Fruit fly (Drosophila melanogaster): ENCODE data around the gene Cep97.

The Cep97 gene

DNA sequence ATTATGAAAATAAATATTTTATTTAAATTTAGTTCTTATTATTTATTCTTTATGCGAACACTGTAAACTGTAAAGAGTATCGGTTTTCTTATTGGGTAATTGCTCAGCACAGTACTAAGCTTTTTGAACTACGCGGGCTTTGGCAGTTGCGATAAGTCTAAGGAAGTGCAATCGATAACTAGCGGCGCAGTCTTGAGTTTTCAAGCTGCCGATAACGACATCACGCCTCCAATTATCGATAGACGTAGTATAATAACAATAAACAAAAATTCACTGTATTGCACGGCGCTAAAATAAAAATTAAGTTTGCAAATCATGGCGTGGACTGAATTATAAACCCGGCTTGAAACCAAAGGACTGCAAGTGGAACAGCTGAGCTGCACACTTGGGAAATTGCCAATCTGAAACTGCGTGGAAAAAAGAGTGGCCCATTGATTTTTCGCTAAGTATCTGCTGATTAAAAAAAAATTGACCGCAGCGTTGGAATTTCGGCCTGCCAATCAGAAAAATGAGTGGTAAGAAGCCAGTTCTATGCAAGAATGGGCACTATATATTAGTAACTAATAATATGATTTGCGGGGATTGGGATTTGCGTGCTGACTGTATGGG, at the start of gene Cep97:
TSS of gene Cep97 (plus strand) at position 224 of the 609 bp plus-strand sequence.
- no peak for TF ChIP-seq rn (GFP tag; IDR thresholded peaks at IDR 0.05)
- no peak for TF ChIP-seq CG14655 (GFP tag; optimal IDR thresholded peaks at IDR 0.05)
- TF ChIP-seq CG17806 (tag; optimal IDR thresholded peaks at IDR 0.05), result no peak
- TF ChIP-seq CG12605 (GFP tag; IDR thresholded peaks at IDR 0.05), result no peak
- no peak for TF ChIP-seq Pif1A (GFP tag; optimal IDR thresholded peaks at IDR 0.05)
- TF ChIP-seq Pif1B (GFP tag; optimal IDR thresholded peaks at IDR 0.05), result no peak
- no peak for TF ChIP-seq D1 (tag; optimal IDR thresholded peaks at IDR 0.05)
- no peak for TF ChIP-seq Ets98B (GFP tag; IDR thresholded peaks at IDR 0.05)
- no peak for TF ChIP-seq CG10348 (GFP tag; IDR thresholded peaks at IDR 0.05)
- TF ChIP-seq CG8301 (tag; optimal IDR thresholded peaks at IDR 0.05), result no peak
- no peak for TF ChIP-seq EcR (GFP tag; optimal IDR thresholded peaks at IDR 0.05)
- no peak for TF ChIP-seq CG8159 (tag; optimal IDR thresholded peaks at IDR 0.05)
- no peak for TF ChIP-seq Snoo (tag; optimal IDR thresholded peaks at IDR 0.05)
- no peak for TF ChIP-seq CG34367 (tag; optimal IDR thresholded peaks at IDR 0.05)
- no peak for TF ChIP-seq CG15710 (tag; optimal IDR thresholded peaks at IDR 0.05)
- no peak for TF ChIP-seq CG4496 (GFP tag; IDR thresholded peaks at IDR 0.05)
- no peak for TF ChIP-seq CG9948 (tag; optimal IDR thresholded peaks at IDR 0.05)
- no peak for TF ChIP-seq gl (tag; optimal IDR thresholded peaks at IDR 0.05)
- no peak for TF ChIP-seq CG32121 (GFP tag; IDR thresholded peaks at IDR 0.05)

DNA sequence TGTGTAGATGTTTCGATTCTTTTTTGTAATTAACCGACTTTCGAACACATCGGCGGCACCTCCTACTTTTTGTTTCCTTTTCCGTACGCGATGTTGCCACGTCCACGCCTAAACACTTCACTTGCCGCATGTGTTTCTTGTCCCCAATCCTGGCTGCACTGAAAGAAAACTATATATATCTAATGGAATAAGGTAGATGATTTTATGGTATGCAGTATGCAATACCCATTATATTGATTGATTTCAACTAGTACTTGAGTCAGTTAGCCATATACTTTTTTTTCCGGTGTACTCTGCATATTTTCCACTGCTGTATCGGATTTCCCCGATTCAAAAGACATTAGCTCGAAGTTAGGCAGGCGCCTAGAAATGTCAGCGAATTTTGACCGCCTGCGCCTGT, 48.6 kb upstream of the Cep97 start:
- TF ChIP-seq Pif1A (GFP tag; optimal IDR thresholded peaks at IDR 0.05) (no peak), Pif1B (GFP tag; optimal IDR thresholded peaks at IDR 0.05) (no peak), CG13204 (GFP tag; optimal IDR thresholded peaks at IDR 0.05) (no peak), CG4496 (GFP tag; IDR thresholded peaks at IDR 0.05) (no peak), CG8301 (tag; optimal IDR thresholded peaks at IDR 0.05) (no peak), CG8159 (tag; optimal IDR thresholded peaks at IDR 0.05) (no peak), Snoo (tag; optimal IDR thresholded peaks at IDR 0.05) (no peak), rn (GFP tag; IDR thresholded peaks at IDR 0.05) (no peak), CG34367 (tag; optimal IDR thresholded peaks at IDR 0.05) (no peak), D1 (tag; optimal IDR thresholded peaks at IDR 0.05) (no peak), Ets98B (GFP tag; IDR thresholded peaks at IDR 0.05) (no peak)

DNA sequence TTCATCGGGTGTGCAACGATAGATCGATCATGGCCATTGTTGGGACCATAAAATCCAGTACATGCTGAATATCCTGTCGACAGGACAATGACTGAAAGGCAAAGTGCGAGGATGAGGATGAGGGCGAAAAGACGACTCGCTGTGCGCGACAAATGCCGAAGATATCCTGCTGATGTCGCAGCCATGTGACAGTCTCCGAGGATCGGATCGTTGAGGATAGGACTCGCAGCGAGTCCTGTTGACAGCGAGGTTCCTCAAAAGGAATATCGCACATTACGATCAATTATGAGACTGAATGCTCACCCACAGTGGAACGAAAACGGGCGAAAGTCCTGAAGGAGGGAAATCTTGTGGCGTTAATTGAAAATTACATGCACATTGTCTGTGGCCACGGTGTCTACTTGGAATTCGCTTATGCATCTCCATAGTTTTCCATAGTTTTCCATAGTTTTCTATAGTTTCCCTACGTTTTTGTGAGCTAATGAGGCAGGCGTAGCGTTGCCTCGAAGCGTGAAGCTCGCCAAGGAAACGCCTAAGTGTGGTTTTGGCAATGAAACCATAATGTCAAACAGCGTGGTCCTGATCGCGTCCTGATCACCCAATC, 44.9 kb upstream of the Cep97 start:
- no peak for TF ChIP-seq gl (tag; optimal IDR thresholded peaks at IDR 0.05)
- TF ChIP-seq CG9948 (tag; optimal IDR thresholded peaks at IDR 0.05), result no peak
- no peak for TF ChIP-seq CG34367 (tag; optimal IDR thresholded peaks at IDR 0.05)
- no peak for TF ChIP-seq D1 (tag; optimal IDR thresholded peaks at IDR 0.05)
- TF ChIP-seq Ets98B (GFP tag; IDR thresholded peaks at IDR 0.05), result no peak
- TF ChIP-seq CG13204 (GFP tag; optimal IDR thresholded peaks at IDR 0.05), result no peak
- no peak for TF ChIP-seq fd96Ca (GFP tag; IDR thresholded peaks at IDR 0.05)
- no peak for TF ChIP-seq Snoo (tag; optimal IDR thresholded peaks at IDR 0.05)
- no peak for TF ChIP-seq CG8159 (tag; optimal IDR thresholded peaks at IDR 0.05)
- TF ChIP-seq CG4496 (GFP tag; IDR thresholded peaks at IDR 0.05), result no peak
- no peak for TF ChIP-seq CG12605 (GFP tag; IDR thresholded peaks at IDR 0.05)
- TF ChIP-seq rn (GFP tag; IDR thresholded peaks at IDR 0.05), result no peak
- TF ChIP-seq Pif1A (GFP tag; optimal IDR thresholded peaks at IDR 0.05), result no peak
- TF ChIP-seq EcR (GFP tag; optimal IDR thresholded peaks at IDR 0.05), result no peak
- no peak for TF ChIP-seq CG10348 (GFP tag; IDR thresholded peaks at IDR 0.05)
- TF ChIP-seq Pif1B (GFP tag; optimal IDR thresholded peaks at IDR 0.05), result no peak
- no peak for TF ChIP-seq CG14655 (GFP tag; optimal IDR thresholded peaks at IDR 0.05)
- no peak for TF ChIP-seq CG32121 (GFP tag; IDR thresholded peaks at IDR 0.05)
- TF ChIP-seq CG17806 (tag; optimal IDR thresholded peaks at IDR 0.05), result no peak

DNA sequence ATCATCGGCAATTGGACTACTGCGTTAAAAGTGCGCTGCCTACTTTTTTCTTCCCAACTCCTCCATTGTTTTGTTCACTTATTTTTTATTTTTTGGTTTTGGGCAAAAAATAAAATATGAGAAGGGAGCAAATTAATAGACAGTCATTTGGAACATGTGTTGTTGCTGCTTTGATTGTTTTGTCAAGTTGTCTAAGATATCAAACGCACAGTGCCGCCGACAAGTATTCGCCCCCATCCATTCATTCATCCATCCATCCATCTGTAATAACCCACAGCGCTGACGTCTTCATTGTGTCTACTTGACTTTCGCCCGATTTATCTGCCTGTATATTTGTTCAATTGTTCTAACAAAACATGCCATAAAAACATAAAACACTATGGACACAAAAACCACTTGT, 43.7 kb upstream of the Cep97 start:
- TF ChIP-seq CG9948 (tag; optimal IDR thresholded peaks at IDR 0.05), result no peak
- no peak for TF ChIP-seq CG17806 (tag; optimal IDR thresholded peaks at IDR 0.05)

DNA sequence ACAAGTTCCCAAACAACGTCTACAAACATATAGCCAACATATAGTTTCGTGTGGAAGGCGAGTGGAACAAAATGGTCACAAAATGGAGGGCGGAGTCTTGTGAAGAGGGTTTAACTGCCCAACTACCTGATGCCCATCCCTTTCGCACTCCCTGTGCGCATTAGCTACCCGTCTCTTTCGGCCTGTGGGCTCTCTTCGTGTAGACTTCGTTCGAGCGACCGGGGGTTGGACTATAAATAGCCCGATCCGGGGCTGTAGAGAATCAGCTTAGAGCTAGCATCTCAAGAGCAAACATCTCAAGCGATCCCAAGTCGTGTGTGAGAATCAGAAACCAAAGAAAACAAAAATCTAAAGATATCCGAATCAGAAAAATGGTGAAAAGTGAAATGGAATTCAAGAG, 42.1 kb upstream of the Cep97 start, which contains the start of gene slp1:
TSS of gene slp1 (plus strand) at position 263 of the 400 bp plus-strand sequence.
- TF ChIP-seq fd96Ca (GFP tag; IDR thresholded peaks at IDR 0.05) (no peak), CG10348 (GFP tag; IDR thresholded peaks at IDR 0.05) (no peak), CG34367 (tag; optimal IDR thresholded peaks at IDR 0.05) (no peak), Pif1B (GFP tag; optimal IDR thresholded peaks at IDR 0.05) (no peak), Ets98B (GFP tag; IDR thresholded peaks at IDR 0.05) (no peak), CG14655 (GFP tag; optimal IDR thresholded peaks at IDR 0.05) (no peak), Snoo (tag; optimal IDR thresholded peaks at IDR 0.05) (no peak), CG13204 (GFP tag; optimal IDR thresholded peaks at IDR 0.05) (no peak), CG15710 (tag; optimal IDR thresholded peaks at IDR 0.05) (no peak), CG9948 (tag; optimal IDR thresholded peaks at IDR 0.05) (no peak), D1 (tag; optimal IDR thresholded peaks at IDR 0.05) (no peak), EcR (GFP tag; optimal IDR thresholded peaks at IDR 0.05) (no peak), Pif1A (GFP tag; optimal IDR thresholded peaks at IDR 0.05) (no peak), CG8301 (tag; optimal IDR thresholded peaks at IDR 0.05) (no peak), CG17806 (tag; optimal IDR thresholded peaks at IDR 0.05) (no peak), CG32121 (GFP tag; IDR thresholded peaks at IDR 0.05) (no peak)
